Worm (Caenorhabditis elegans): ENCODE measurements around the gene dpr-1.

The dpr-1 gene

ce11 chrV:13934545-13934944 lies 7.4 kb downstream of the dpr-1 start, which contains the start of gene R10D12.1:
TSS of gene R10D12.1 (minus strand) at chrV:13934645.
- TF ChIP-seq T22C8.4 (GFP tag; IDR thresholded peaks at IDR 0.05) (no peak), tab-1 (GFP tag; IDR thresholded peaks at IDR 0.05) (no peak), cog-1 (tag; optimal IDR thresholded peaks at IDR 0.05) (no peak)

- no peak for TF ChIP-seq ref-1 (GFP tag; conservative IDR thresholded peaks at IDR 0.05)
- TF ChIP-seq ztf-29 (GFP tag; IDR thresholded peaks at IDR 0.05) = no peak
- no peak for TF ChIP-seq klf-2 (GFP tag; conservative IDR thresholded peaks at IDR 0.05)
- no peak for TF ChIP-seq T22C8.4 (GFP tag; IDR thresholded peaks at IDR 0.05)
- no peak for TF ChIP-seq flt-1 (GFP tag; IDR thresholded peaks at IDR 0.05)
- TF ChIP-seq ztf-23 (GFP tag; IDR thresholded peaks at IDR 0.05) = no peak
- TF ChIP-seq tab-1 (GFP tag; IDR thresholded peaks at IDR 0.05) = no peak
- TF ChIP-seq cog-1 (tag; optimal IDR thresholded peaks at IDR 0.05) = no peak
- no peak for TF ChIP-seq med-1 (GFP tag; optimal IDR thresholded peaks at IDR 0.05; ENCODE audit: insufficient read depth)
Measured at ce11 chrV:13931952-13932351, 10.0 kb downstream of the dpr-1 start.

ce11 chrV:13931225-13931624 lies 10.8 kb downstream of the dpr-1 start, which contains the start of gene C06B3.16:
TSS of gene C06B3.16 (plus strand) at chrV:13931525.
- TF ChIP-seq ref-1 (GFP tag; conservative IDR thresholded peaks at IDR 0.05) (no peak), T22C8.4 (GFP tag; IDR thresholded peaks at IDR 0.05) (no peak), med-1 (GFP tag; optimal IDR thresholded peaks at IDR 0.05; ENCODE audit: insufficient read depth) (no peak), tab-1 (GFP tag; IDR thresholded peaks at IDR 0.05) (no peak), flt-1 (GFP tag; IDR thresholded peaks at IDR 0.05) (no peak), cog-1 (tag; optimal IDR thresholded peaks at IDR 0.05) (no peak)

ce11 chrV:13929503-13929902 lies 12.5 kb downstream of the dpr-1 start, which contains the start of gene srxa-13:
TSS of gene srxa-13 (plus strand) at chrV:13929803.
- TF ChIP-seq ztf-23 (GFP tag; IDR thresholded peaks at IDR 0.05) (no peak), tab-1 (GFP tag; IDR thresholded peaks at IDR 0.05) (no peak), flt-1 (GFP tag; IDR thresholded peaks at IDR 0.05) (no peak), med-1 (GFP tag; optimal IDR thresholded peaks at IDR 0.05; ENCODE audit: insufficient read depth) (no peak), ref-1 (GFP tag; conservative IDR thresholded peaks at IDR 0.05) (no peak), cog-1 (tag; optimal IDR thresholded peaks at IDR 0.05) (no peak), klf-2 (GFP tag; conservative IDR thresholded peaks at IDR 0.05) (no peak)

ce11 chrV:13926398-13926797 lies 15.6 kb downstream of the dpr-1 start, which contains the start of gene srxa-12:
TSS of gene srxa-12 (plus strand) at chrV:13926698.
- TF ChIP-seq med-1 (GFP tag; optimal IDR thresholded peaks at IDR 0.05; ENCODE audit: insufficient read depth) (no peak), ref-1 (GFP tag; conservative IDR thresholded peaks at IDR 0.05) (no peak), cog-1 (tag; optimal IDR thresholded peaks at IDR 0.05) (no peak), ztf-23 (GFP tag; IDR thresholded peaks at IDR 0.05) (no peak), tab-1 (GFP tag; IDR thresholded peaks at IDR 0.05) (no peak), klf-2 (GFP tag; conservative IDR thresholded peaks at IDR 0.05) (no peak), T22C8.4 (GFP tag; IDR thresholded peaks at IDR 0.05) (no peak), ztf-29 (GFP tag; IDR thresholded peaks at IDR 0.05) (no peak), flt-1 (GFP tag; IDR thresholded peaks at IDR 0.05) (no peak)

- TF ChIP-seq klf-2 (GFP tag; conservative IDR thresholded peaks at IDR 0.05) (no peak), med-1 (GFP tag; optimal IDR thresholded peaks at IDR 0.05; ENCODE audit: insufficient read depth) (no peak), T22C8.4 (GFP tag; IDR thresholded peaks at IDR 0.05) (no peak), tab-1 (GFP tag; IDR thresholded peaks at IDR 0.05) (no peak), flt-1 (GFP tag; IDR thresholded peaks at IDR 0.05) (no peak), ztf-23 (GFP tag; IDR thresholded peaks at IDR 0.05) (no peak), ref-1 (GFP tag; conservative IDR thresholded peaks at IDR 0.05) (no peak), cog-1 (tag; optimal IDR thresholded peaks at IDR 0.05) (no peak), ztf-29 (GFP tag; IDR thresholded peaks at IDR 0.05) (no peak)
Measured at ce11 chrV:13923851-13924250, 18.1 kb downstream of the dpr-1 start, which contains the start of gene srxa-11. TSS of gene srxa-11 (plus strand) at chrV:13924151.

- no peak for TF ChIP-seq cog-1 (tag; optimal IDR thresholded peaks at IDR 0.05)
- TF ChIP-seq flt-1 (GFP tag; IDR thresholded peaks at IDR 0.05) = no peak
- TF ChIP-seq ztf-23 (GFP tag; IDR thresholded peaks at IDR 0.05) = no peak
- no peak for TF ChIP-seq ztf-29 (GFP tag; IDR thresholded peaks at IDR 0.05)
- TF ChIP-seq T22C8.4 (GFP tag; IDR thresholded peaks at IDR 0.05) = no peak
- no peak for TF ChIP-seq med-1 (GFP tag; optimal IDR thresholded peaks at IDR 0.05; ENCODE audit: insufficient read depth)
- TF ChIP-seq klf-2 (GFP tag; conservative IDR thresholded peaks at IDR 0.05) = no peak
- no peak for TF ChIP-seq tab-1 (GFP tag; IDR thresholded peaks at IDR 0.05)
- no peak for TF ChIP-seq ref-1 (GFP tag; conservative IDR thresholded peaks at IDR 0.05)
Measured at ce11 chrV:13920730-13921129, 21.3 kb downstream of the dpr-1 start, which contains the start of gene srx-42. TSS of gene srx-42 (plus strand) at chrV:13921030.

- no peak for TF ChIP-seq tab-1 (GFP tag; IDR thresholded peaks at IDR 0.05)
Measured at ce11 chrV:13918341-13918740, 23.6 kb downstream of the dpr-1 start, which contains the start of gene str-250. TSS of gene str-250 (plus strand) at chrV:13918641.

ce11 chrV:13916196-13916595 lies 25.8 kb downstream of the dpr-1 start, which contains the start of gene str-252:
TSS of gene str-252 (plus strand) at chrV:13916496.
- TF ChIP-seq tab-1 (GFP tag; IDR thresholded peaks at IDR 0.05) = no peak
- no peak for TF ChIP-seq med-1 (GFP tag; optimal IDR thresholded peaks at IDR 0.05; ENCODE audit: insufficient read depth)
- no peak for TF ChIP-seq ref-1 (GFP tag; conservative IDR thresholded peaks at IDR 0.05)
- no peak for TF ChIP-seq ztf-23 (GFP tag; IDR thresholded peaks at IDR 0.05)
- TF ChIP-seq flt-1 (GFP tag; IDR thresholded peaks at IDR 0.05) = no peak
- TF ChIP-seq klf-2 (GFP tag; conservative IDR thresholded peaks at IDR 0.05) = no peak
- TF ChIP-seq T22C8.4 (GFP tag; IDR thresholded peaks at IDR 0.05) = no peak
- no peak for TF ChIP-seq cog-1 (tag; optimal IDR thresholded peaks at IDR 0.05)
- TF ChIP-seq ztf-29 (GFP tag; IDR thresholded peaks at IDR 0.05) = no peak

ce11 chrV:13915390-13915789 lies 26.6 kb downstream of the dpr-1 start, which contains the start of gene gcy-32:
TSS of gene gcy-32 (minus strand) at chrV:13915490.
- TF ChIP-seq med-1 (GFP tag; optimal IDR thresholded peaks at IDR 0.05; ENCODE audit: insufficient read depth) (no peak), tab-1 (GFP tag; IDR thresholded peaks at IDR 0.05) (no peak), cog-1 (tag; optimal IDR thresholded peaks at IDR 0.05) (no peak), T22C8.4 (GFP tag; IDR thresholded peaks at IDR 0.05) (no peak), flt-1 (GFP tag; IDR thresholded peaks at IDR 0.05) (no peak), ztf-29 (GFP tag; IDR thresholded peaks at IDR 0.05) (no peak), ref-1 (GFP tag; conservative IDR thresholded peaks at IDR 0.05) (no peak), klf-2 (GFP tag; conservative IDR thresholded peaks at IDR 0.05) (no peak), ztf-23 (GFP tag; IDR thresholded peaks at IDR 0.05) (no peak)
